Fruit fly (Drosophila melanogaster) whole organism, embryonic: ENCODE measurements around the gene Gprk2.

Source experiments
- Adf1 ChIP-seq: fragments of 200-800 bp; sonication (Bioruptor generic); IDR thresholded peaks from 2 replicates; pipeline ENCODE4 v1.3.6; 2022; ENCODE audit warnings: missing biosample characterization, missing genetic modification characterization
- CG11695 ChIP-seq: fragments of 200-800 bp; sonication (Bioruptor generic); IDR thresholded peaks from 3 replicates; pipeline ENCODE4 v1.3.6; 2022; ENCODE audit warnings: missing biosample characterization, missing genetic modification characterization
- CG12071 ChIP-seq: fragments of 200-800 bp; sonication (Bioruptor generic); optimal IDR thresholded peaks from 3 replicates; lab custom pipeline; 2018; ENCODE audit warnings: missing biosample characterization, mild to moderate bottlenecking, missing genetic modification characterization
- CG16779 ChIP-seq: fragments of 200-800 bp; sonication (Bioruptor generic); IDR thresholded peaks from 2 replicates; pipeline ENCODE4 v1.3.6; 2022; ENCODE audit warnings: missing biosample characterization, missing genetic modification characterization
- CG17328 ChIP-seq: fragments of 200-800 bp; sonication (Bioruptor generic); IDR thresholded peaks from 2 replicates; pipeline ENCODE4 v1.3.6; 2022; ENCODE audit warnings: missing biosample characterization, missing genetic modification characterization
- CG17802 ChIP-seq: fragments of 200-800 bp; sonication (Bioruptor generic); optimal IDR thresholded peaks from 2 replicates; lab custom pipeline; 2018; ENCODE audit warnings: missing biosample characterization, mild to moderate bottlenecking, missing genetic modification characterization, moderate library complexity
- CG17829 ChIP-seq: fragments of 200-800 bp; optimal IDR thresholded peaks from 2 replicates; lab custom pipeline; 2019; ENCODE audit warnings: missing biosample characterization, mild to moderate bottlenecking, missing genetic modification characterization, moderate library complexity
- CG18619 ChIP-seq: fragments of 200-800 bp; sonication (Bioruptor generic); optimal IDR thresholded peaks from 3 replicates; lab custom pipeline; 2017; ENCODE audit warnings: missing biosample characterization, mild to moderate bottlenecking, missing genetic modification characterization
- CG2199 ChIP-seq: fragments of 200-800 bp; sonication (Bioruptor generic); IDR thresholded peaks from 3 replicates; pipeline ENCODE4 v1.3.6; 2022; ENCODE audit warnings: missing biosample characterization, missing genetic modification characterization
- CG31441 ChIP-seq: fragments of 200-800 bp; sonication (Bioruptor generic); IDR thresholded peaks from 2 replicates; pipeline ENCODE4 v1.3.6; 2022; ENCODE audit warnings: missing biosample characterization, missing genetic modification characterization
- CG34224 ChIP-seq: fragments of 200-800 bp; sonication (Bioruptor generic); IDR thresholded peaks from 3 replicates; pipeline ENCODE4 v1.3.6; 2022; ENCODE audit warnings: missing biosample characterization, missing genetic modification characterization; ENCODE audit not compliant: partially characterized antibody
- CG43689 ChIP-seq: fragments of 200-800 bp; sonication (Bioruptor generic); IDR thresholded peaks from 2 replicates; pipeline ENCODE4 v1.3.6; 2022; ENCODE audit warnings: missing biosample characterization, missing genetic modification characterization
- CG7556 ChIP-seq: fragments of 200-800 bp; sonication (Bioruptor generic); optimal IDR thresholded peaks from 2 replicates; lab custom pipeline; 2017; ENCODE audit warnings: missing biosample characterization, mild to moderate bottlenecking, missing genetic modification characterization
- Dll ChIP-seq: fragments of 200-800 bp; sonication (Bioruptor generic); IDR thresholded peaks from 4 replicates; pipeline ENCODE4 v1.3.6; 2022; ENCODE audit warnings: missing biosample characterization, missing genetic modification characterization; ENCODE audit not compliant: partially characterized antibody
- Doc3 ChIP-seq: fragments of 200-800 bp; sonication (Bioruptor generic); IDR thresholded peaks from 3 replicates; pipeline ENCODE4 v1.3.6; 2022; ENCODE audit warnings: missing biosample characterization, missing genetic modification characterization; ENCODE audit not compliant: partially characterized antibody
- HLH3B ChIP-seq: fragments of 200-800 bp; sonication (Bioruptor generic); IDR thresholded peaks from 2 replicates; pipeline ENCODE4 v1.3.6; 2022; ENCODE audit warnings: missing biosample characterization, missing genetic modification characterization
- Hr78 ChIP-seq, 2 experiments: fragments of 200-800 bp in 1 of 2; fragments of >200 bp in 1 of 2; sonication (Bioruptor generic) in 1 of 2; optimal IDR thresholded peaks; 2 replicates each; lab custom pipeline; 2017 to 2019; ENCODE audit warnings: missing biosample characterization in 2 of 2, missing genetic modification characterization in 2 of 2, mild to moderate bottlenecking in 1 of 2, moderate library complexity in 1 of 2
- Med ChIP-seq: fragments of 200-800 bp; sonication (Bioruptor generic); peaks from one replicate; lab custom pipeline; 2016; ENCODE audit warnings: missing biosample characterization, missing genetic modification characterization, mild to moderate bottlenecking, inconsistent platforms, moderate library complexity
- Meics ChIP-seq: fragments of 200-800 bp; sonication (Bioruptor generic); optimal IDR thresholded peaks from 2 replicates; lab custom pipeline; 2017; ENCODE audit warnings: missing biosample characterization, mild to moderate bottlenecking, missing genetic modification characterization
- NC2α ChIP-seq: fragments of 200-800 bp; sonication (Bioruptor generic); optimal IDR thresholded peaks from 2 replicates; lab custom pipeline; 2016; ENCODE audit warnings: missing biosample characterization, missing genetic modification characterization
- Pdp1 ChIP-seq, 2 experiments: fragments of 200-800 bp; sonication (Bioruptor generic); optimal IDR thresholded peaks; 3 replicates each; lab custom pipeline; 2016; ENCODE audit warnings: missing biosample characterization in 2 of 2, missing genetic modification characterization in 2 of 2, mild to moderate bottlenecking in 1 of 2, moderate library complexity in 1 of 2
- abd-A ChIP-seq: fragments of 200-800 bp; sonication (Bioruptor generic); optimal IDR thresholded peaks from 3 replicates; lab custom pipeline; 2019; ENCODE audit warnings: missing biosample characterization, mild to moderate bottlenecking, missing genetic modification characterization, moderate library complexity
- ap ChIP-seq: fragments of 200-800 bp; sonication (Bioruptor generic); IDR thresholded peaks from 2 replicates; pipeline ENCODE4 v1.3.6; 2022; ENCODE audit warnings: missing biosample characterization, missing genetic modification characterization
- cad ChIP-seq: fragments of >200 bp; optimal IDR thresholded peaks from 2 replicates; lab custom pipeline; 2017; ENCODE audit warnings: missing biosample characterization, missing genetic modification characterization
- chif ChIP-seq, 2 experiments: fragments of 200-800 bp; sonication (Bioruptor generic); optimal IDR thresholded peaks; 3 replicates each; lab custom pipeline; 2016; ENCODE audit warnings: missing biosample characterization in 2 of 2, missing genetic modification characterization in 2 of 2
- gt ChIP-seq: fragments of 200-800 bp; sonication (Bioruptor generic); IDR thresholded peaks from 2 replicates; pipeline ENCODE4 v1.3.6; 2022; ENCODE audit warnings: missing biosample characterization, missing genetic modification characterization
- ham ChIP-seq: fragments of 200-800 bp; sonication (Bioruptor generic); IDR thresholded peaks from 2 replicates; pipeline ENCODE4 v1.3.6; 2022; ENCODE audit warnings: missing biosample characterization, missing genetic modification characterization
- hkb ChIP-seq, 2 experiments: fragments of 200-800 bp in 1 of 2; fragments of >200 bp in 1 of 2; sonication (Bioruptor generic) in 1 of 2; IDR thresholded peaks in 1 of 2; optimal IDR thresholded peaks in 1 of 2; 2 replicates each; pipeline versions ENCODE4 v1.3.6 to Lab custom; 2017 to 2022; ENCODE audit warnings: missing biosample characterization in 1 of 2, missing genetic modification characterization in 1 of 2
- hth ChIP-seq: fragments of >200 bp; optimal IDR thresholded peaks from 2 replicates; lab custom pipeline; 2017; ENCODE audit warnings: inconsistent platforms
- jigr1 ChIP-seq: fragments of 200-800 bp; sonication (Bioruptor generic); IDR thresholded peaks from 3 replicates; pipeline ENCODE4 v1.3.6; 2022; ENCODE audit warnings: missing biosample characterization, missing genetic modification characterization
- klu ChIP-seq: fragments of 200-800 bp; sonication (Bioruptor generic); IDR thresholded peaks from 2 replicates; pipeline ENCODE4 v1.3.6; 2022; ENCODE audit warnings: missing biosample characterization, missing genetic modification characterization
- prd ChIP-seq, 3 experiments: fragments of >200 bp in 2 of 3; fragments of 200-800 bp in 1 of 3; sonication (Bioruptor generic) in 1 of 3; optimal IDR thresholded peaks in 2 of 3; IDR thresholded peaks in 1 of 3; 2 replicates in 2 of 3; 3 replicates in 1 of 3; pipeline versions ENCODE4 v1.3.6 to Lab custom; 2017 to 2022; ENCODE audit warnings: missing biosample characterization in 1 of 3, missing genetic modification characterization in 1 of 3
- pum ChIP-seq: fragments of 200-800 bp; sonication (Bioruptor generic); optimal IDR thresholded peaks from 2 replicates; lab custom pipeline; 2016; ENCODE audit warnings: missing biosample characterization, missing genetic modification characterization
- sc ChIP-seq, 3 experiments: fragments of >200 bp in 2 of 3; fragments of 200-800 bp in 1 of 3; sonication (Bioruptor generic) in 1 of 3; optimal IDR thresholded peaks; 2 replicates in 2 of 3; 3 replicates in 1 of 3; lab custom pipeline; 2017; ENCODE audit warnings: mild to moderate bottlenecking in 1 of 3, missing biosample characterization in 1 of 3, missing genetic modification characterization in 1 of 3, missing genetic modification reagents in 1 of 3
- sd ChIP-seq: fragments of 200-800 bp; sonication (Bioruptor generic); optimal IDR thresholded peaks from 3 replicates; lab custom pipeline; 2018; ENCODE audit warnings: missing biosample characterization, mild to moderate bottlenecking, missing genetic modification characterization, moderate library complexity
- sisA ChIP-seq: fragments of 200-800 bp; sonication (Bioruptor generic); IDR thresholded peaks from 2 replicates; pipeline ENCODE4 v1.3.6; 2022; ENCODE audit warnings: missing biosample characterization, missing genetic modification characterization
- sob ChIP-seq: fragments of 200-800 bp; sonication (Bioruptor generic); IDR thresholded peaks from 2 replicates; pipeline ENCODE4 v1.3.6; 2022; ENCODE audit warnings: missing biosample characterization, missing genetic modification characterization
- twi ChIP-seq: fragments of 200-800 bp; optimal IDR thresholded peaks from 2 replicates; lab custom pipeline; 2019; ENCODE audit warnings: missing biosample characterization, mild to moderate bottlenecking, missing genetic modification characterization, moderate library complexity
- unc-4 ChIP-seq: fragments of 200-800 bp; sonication (Bioruptor generic); IDR thresholded peaks from 2 replicates; pipeline ENCODE4 v1.3.6; 2022; ENCODE audit warnings: missing biosample characterization, missing genetic modification characterization; ENCODE audit not compliant: partially characterized antibody
- vvl ChIP-seq: fragments of 200-800 bp; sonication (Bioruptor generic); IDR thresholded peaks from 2 replicates; pipeline ENCODE4 v1.3.6; 2022; ENCODE audit warnings: missing biosample characterization, missing genetic modification characterization
- zen2 ChIP-seq: fragments of 200-800 bp; sonication (Bioruptor generic); IDR thresholded peaks from 3 replicates; pipeline ENCODE4 v1.3.6; 2022; ENCODE audit warnings: missing biosample characterization, missing genetic modification characterization; ENCODE audit not compliant: partially characterized antibody

Gprk2 gene

dm6 chr3R:31405277-31406207 is 497 bp downstream of the Gprk2 start, which contains the start of gene PNPase (continued):
- TF ChIP-seq sd (peak; percentile 12), HLH3B (GFP tag; lab: Robert Waterston, UW) (no peak), pum (GFP tag; lab: Kevin White, UChicago) (no peak), CG12071 (GFP tag; lab: Kevin White, UChicago) (peak; percentile 3), NC2α (GFP tag; lab: Kevin White, UChicago) (no peak), CG11695 (GFP tag; lab: Robert Waterston, UW) (0 out of 3 replicates have a peak, but pooled peaks have one; percentile 30), hkb (optimal IDR thresholded peaks at IDR 0.05; lab: Kevin White, UChicago) (peak; percentile 5), hkb (GFP tag; IDR thresholded peaks at IDR 0.05; lab: Robert Waterston, UW) (no peak), CG16779 (GFP tag; lab: Robert Waterston, UW) (0 out of 2 replicates have a peak, but pooled peaks have one; percentile 54), ap (GFP tag; lab: Robert Waterston, UW) (no peak), CG43689 (GFP tag; lab: Robert Waterston, UW) (no peak), unc-4 (GFP tag; lab: Robert Waterston, UW) (peak; percentile 31; the same call in 1 of the 2 replicates)

- TF ChIP-seq hkb (optimal IDR thresholded peaks at IDR 0.05; lab: Kevin White, UChicago) (no peak), hkb (GFP tag; IDR thresholded peaks at IDR 0.05; lab: Robert Waterston, UW) (0 out of 2 replicates have a peak, but pooled peaks have one; percentile 7), gt (GFP tag; lab: Robert Waterston, UW) (no peak), Dll (no peak), Hr78 (GFP tag; optimal IDR thresholded peaks at IDR 0.05; lab: Kevin White, UChicago) (peak in 1 of 2 experiments; percentile 60), Doc3 (GFP tag; lab: Robert Waterston, UW) (no peak), CG7556 (GFP tag; lab: Kevin White, UChicago) (no peak), CG31441 (GFP tag; lab: Robert Waterston, UW) (no peak), CG17328 (GFP tag; lab: Robert Waterston, UW) (no peak), abd-A (tag; lab: Kevin White, UChicago) (peak; percentile 44), chif (GFP tag; optimal IDR thresholded peaks at IDR 0.05; lab: Kevin White, UChicago) (no peak), Adf1 (0 out of 2 replicates have a peak, but pooled peaks have one; percentile 24), CG18619 (GFP tag; lab: Kevin White, UChicago) (no peak), Med (GFP tag; lab: Kevin White, UChicago) (peak; percentile 69), klu (GFP tag; lab: Robert Waterston, UW) (no peak), Pdp1 (GFP tag; optimal IDR thresholded peaks at IDR 0.05; lab: Kevin White, UChicago) (peak in 1 of 2 experiments; percentile 1), ham (GFP tag; lab: Robert Waterston, UW) (no peak), Meics (GFP tag; lab: Kevin White, UChicago) (no peak), prd (optimal IDR thresholded peaks at IDR 0.05; lab: Kevin White, UChicago) (no peak), prd (GFP tag; IDR thresholded peaks at IDR 0.05; lab: Robert Waterston, UW) (no peak), sob (GFP tag; lab: Robert Waterston, UW) (no peak), CG17829 (tag; lab: Kevin White, UChicago) (peak; percentile 28), jigr1 (GFP tag; lab: Robert Waterston, UW) (no peak), hth (lab: Kevin White, UChicago) (no peak), twi (tag; lab: Kevin White, UChicago) (peak; percentile 60), sisA (GFP tag; lab: Robert Waterston, UW) (no peak), sc (optimal IDR thresholded peaks at IDR 0.05; lab: Kevin White, UChicago) (no peak), sc (GFP tag; optimal IDR thresholded peaks at IDR 0.05; lab: Kevin White, UChicago) (no peak), CG34224 (GFP tag; lab: Robert Waterston, UW) (no peak), zen2 (GFP tag; lab: Robert Waterston, UW) (no peak), vvl (GFP tag; lab: Robert Waterston, UW) (0 out of 2 replicates have a peak, but pooled peaks have one; percentile 12), CG17802 (peak; percentile 66), CG2199 (0 out of 3 replicates have a peak, but pooled peaks have one; percentile 36), cad (no peak)
These were observed 2.1 kb downstream of the Gprk2 start for dm6 chr3R:31407026-31407654.
